Worm (Caenorhabditis elegans) whole organism, midembryonic: ENCODE results near the gene Y53G8AM.7.
A peak's percentile ranks its signal among the peaks of the same experiment; 100 is the strongest.

Experiments
- T22C8.4 ChIP-seq: fragments of 200-800 bp; sonication (Bioruptor generic); IDR thresholded peaks from 2 replicates; pipeline ENCODE4 v1.3.6; 2022; ENCODE audit warnings: missing genetic modification characterization, missing compliant biosample characterization
- cog-1 ChIP-seq: sonication (generic microtip); optimal IDR thresholded peaks from 2 replicates; lab custom pipeline; 2016; ENCODE audit warnings: missing genetic modification characterization, missing compliant biosample characterization
- flt-1 ChIP-seq: fragments of 200-800 bp; sonication (Bioruptor generic); IDR thresholded peaks from 2 replicates; pipeline ENCODE4 v1.3.6; 2022; ENCODE audit warnings: missing genetic modification characterization, missing compliant biosample characterization
- klf-2 ChIP-seq: fragments of 200-800 bp; sonication (Bioruptor generic); conservative IDR thresholded peaks from 2 replicates; pipeline ENCODE4 v1.3.6; 2022; ENCODE audit warnings: missing genetic modification reagents, missing genetic modification characterization, missing compliant biosample characterization
- med-1 ChIP-seq: sonication (generic microtip); optimal IDR thresholded peaks from 2 replicates; lab custom pipeline; 2017; ENCODE audit warnings: missing genetic modification characterization, mild to moderate bottlenecking, missing compliant biosample characterization, antibody characterized with exemption, missing genetic modification reagents; ENCODE audit not compliant: insufficient read depth
- ref-1 ChIP-seq: fragments of 200-800 bp; sonication (Bioruptor generic); conservative IDR thresholded peaks from 2 replicates; pipeline ENCODE4 v1.3.6; 2022; ENCODE audit warnings: missing genetic modification reagents, missing genetic modification characterization, missing compliant biosample characterization
- tab-1 ChIP-seq: fragments of 200-800 bp; sonication (Bioruptor generic); IDR thresholded peaks from 2 replicates; pipeline ENCODE4 v1.3.6; 2022; ENCODE audit warnings: missing genetic modification characterization, missing compliant biosample characterization
- ztf-23 ChIP-seq: fragments of 200-800 bp; sonication (Bioruptor generic); IDR thresholded peaks from 2 replicates; pipeline ENCODE4 v1.3.6; 2022; ENCODE audit warnings: missing genetic modification reagents, missing genetic modification characterization, missing compliant biosample characterization
- ztf-29 ChIP-seq: fragments of 200-800 bp; sonication (Bioruptor generic); IDR thresholded peaks from 2 replicates; pipeline ENCODE4 v1.3.6; 2022; ENCODE audit warnings: missing genetic modification reagents, missing genetic modification characterization, missing compliant biosample characterization

Gene Y53G8AM.7

ce11 chrIII:3266602-3267001, at the start of gene Y53G8AM.7:
Y53G8AM.7 (minus strand) TSS chrIII:3266702.
- TF ChIP-seq klf-2 (GFP tag; lab: Robert Waterston, UW) = no peak
- no peak for TF ChIP-seq ztf-23
- no peak for TF ChIP-seq flt-1 (GFP tag; lab: Robert Waterston, UW)
- TF ChIP-seq T22C8.4 = no peak
- TF ChIP-seq med-1 (GFP tag; lab: Kevin White, UChicago) = no peak
- TF ChIP-seq ref-1 (GFP tag; lab: Robert Waterston, UW) = no peak
- no peak for TF ChIP-seq cog-1
- no peak for TF ChIP-seq ztf-29 (GFP tag; lab: Robert Waterston, UW)

DNA sequence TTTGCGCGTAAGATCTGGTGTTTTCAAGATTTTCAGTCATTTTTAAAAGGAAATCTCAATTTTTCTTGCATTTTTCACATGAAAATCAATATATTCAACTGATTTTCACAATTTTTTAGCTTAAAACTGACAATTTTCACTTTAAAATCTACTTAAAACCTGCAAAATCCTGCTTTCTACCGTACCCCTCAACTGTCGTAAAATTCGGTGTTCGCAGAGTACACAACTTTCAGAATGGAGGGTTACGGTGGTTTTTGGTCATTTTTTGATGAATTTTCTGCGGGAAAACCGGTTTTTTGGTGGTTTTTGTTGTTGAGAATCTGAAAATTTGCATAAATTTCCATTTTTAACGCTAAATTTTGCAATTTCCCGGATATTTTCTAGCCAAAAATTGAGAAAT, 45.6 kb upstream of the Y53G8AM.7 start:
- TF ChIP-seq ref-1 (GFP tag; lab: Robert Waterston, UW) (no peak), tab-1 (GFP tag; lab: Robert Waterston, UW) (no peak), ztf-23 (no peak), ztf-29 (GFP tag; lab: Robert Waterston, UW) (no peak), flt-1 (GFP tag; lab: Robert Waterston, UW) (no peak), med-1 (GFP tag; lab: Kevin White, UChicago) (no peak), klf-2 (GFP tag; lab: Robert Waterston, UW) (no peak), T22C8.4 (no peak), cog-1 (no peak)

- TF ChIP-seq ztf-29 (GFP tag; lab: Robert Waterston, UW) (no peak), flt-1 (GFP tag; lab: Robert Waterston, UW) (no peak), ref-1 (GFP tag; lab: Robert Waterston, UW) (no peak), ztf-23 (no peak), klf-2 (GFP tag; lab: Robert Waterston, UW) (no peak), med-1 (GFP tag; lab: Kevin White, UChicago) (no peak), cog-1 (no peak), tab-1 (GFP tag; lab: Robert Waterston, UW) (no peak)
Observed at ce11 chrIII:3311607-3312006, 45.1 kb upstream of the Y53G8AM.7 start.

DNA sequence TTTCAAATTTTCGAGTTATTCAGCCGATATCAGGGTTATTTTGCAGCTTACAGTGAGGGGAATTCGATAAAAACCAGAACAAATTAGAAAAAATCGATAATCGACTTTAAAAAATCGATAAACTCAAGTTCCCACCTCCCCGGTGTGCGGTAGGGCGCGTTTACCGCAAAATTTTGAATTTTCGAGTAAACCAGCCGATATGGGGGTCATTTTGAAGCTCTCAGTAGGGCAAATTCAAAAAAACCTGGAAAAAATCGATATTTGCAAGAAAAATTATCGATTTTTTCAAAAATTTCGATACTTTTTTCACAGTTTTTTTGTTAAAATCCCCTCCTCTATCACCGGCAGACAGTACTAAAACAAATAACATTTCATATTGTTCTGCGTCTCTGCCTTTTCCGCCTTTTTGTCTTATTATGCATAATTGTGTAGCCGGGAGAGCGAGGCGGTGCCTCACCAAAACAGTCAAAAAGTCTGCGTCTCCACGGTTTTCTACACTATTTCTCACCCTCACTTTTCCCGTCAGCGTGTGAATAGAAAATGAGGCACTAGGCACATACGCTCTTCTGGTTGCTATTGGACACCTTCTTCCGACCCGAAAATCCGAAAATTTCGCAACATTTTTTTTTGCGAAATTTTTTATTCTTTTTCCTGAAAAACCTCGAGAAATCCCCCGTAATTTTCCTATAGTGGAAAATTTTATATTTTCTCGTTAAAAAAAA, 44.5 kb upstream of the Y53G8AM.7 start, which contains the start of gene ral-1:
Gene ral-1, plus strand, starts transcription at position 435 of the 722 bp plus-strand sequence.
- TF ChIP-seq T22C8.4 = peak; percentile 84
- TF ChIP-seq ztf-23 = no peak
- TF ChIP-seq klf-2 (GFP tag; lab: Robert Waterston, UW) = no peak

ce11 chrIII:3309700-3310099, 43.2 kb upstream of the Y53G8AM.7 start:
- no peak for TF ChIP-seq ztf-23
- no peak for TF ChIP-seq ztf-29 (GFP tag; lab: Robert Waterston, UW)
- TF ChIP-seq T22C8.4 = no peak

ce11 chrIII:3308940-3309339, 42.4 kb upstream of the Y53G8AM.7 start:
- TF ChIP-seq klf-2 (GFP tag; lab: Robert Waterston, UW) = no peak
- TF ChIP-seq med-1 (GFP tag; lab: Kevin White, UChicago) = no peak
- no peak for TF ChIP-seq ref-1 (GFP tag; lab: Robert Waterston, UW)
- TF ChIP-seq tab-1 (GFP tag; lab: Robert Waterston, UW) = no peak
- no peak for TF ChIP-seq flt-1 (GFP tag; lab: Robert Waterston, UW)
- no peak for TF ChIP-seq cog-1
- no peak for TF ChIP-seq T22C8.4
- no peak for TF ChIP-seq ztf-29 (GFP tag; lab: Robert Waterston, UW)
- TF ChIP-seq ztf-23 = no peak

DNA sequence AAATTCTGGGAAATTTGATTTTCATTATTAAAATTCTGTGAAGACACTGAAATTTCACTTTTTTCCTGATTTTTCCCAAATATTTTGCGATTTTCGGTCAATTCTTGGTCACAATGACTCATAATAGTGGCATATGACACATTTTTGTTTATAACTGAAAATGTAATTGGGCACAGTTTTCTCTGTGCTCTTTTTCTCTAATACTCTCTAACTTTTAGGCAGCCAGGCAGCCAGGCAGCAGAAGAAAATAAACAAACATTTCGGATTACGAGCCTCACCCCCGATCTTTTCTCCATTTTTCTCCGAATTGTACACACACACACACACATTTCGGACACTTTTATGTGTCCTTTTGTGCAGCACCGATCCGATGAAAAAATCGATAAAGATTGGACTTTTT, 40.9 kb upstream of the Y53G8AM.7 start:
- no peak for TF ChIP-seq klf-2 (GFP tag; lab: Robert Waterston, UW)

DNA sequence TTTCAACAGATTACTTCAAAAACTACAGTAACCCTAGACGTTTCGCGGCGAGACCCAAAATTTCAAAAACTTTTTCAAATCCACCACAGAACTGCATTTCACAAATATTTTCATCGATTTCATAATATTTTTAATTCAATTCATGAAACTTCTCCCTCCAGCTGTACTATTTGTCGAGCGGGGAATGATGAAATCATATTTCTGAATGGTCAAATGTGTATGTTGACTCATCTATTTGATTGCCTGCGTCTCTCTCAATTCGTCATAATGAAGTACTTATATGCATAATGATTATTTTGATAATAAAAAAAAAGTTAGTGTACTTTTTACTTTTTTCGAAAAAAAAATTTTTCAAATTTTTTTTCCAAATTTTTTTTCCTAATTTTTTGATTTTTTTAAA, 39.8 kb upstream of the Y53G8AM.7 start:
- TF ChIP-seq ref-1 (GFP tag; lab: Robert Waterston, UW) (no peak), cog-1 (no peak), T22C8.4 (no peak), ztf-23 (no peak), tab-1 (GFP tag; lab: Robert Waterston, UW) (no peak), med-1 (GFP tag; lab: Kevin White, UChicago) (no peak), klf-2 (GFP tag; lab: Robert Waterston, UW) (no peak), ztf-29 (GFP tag; lab: Robert Waterston, UW) (no peak), flt-1 (GFP tag; lab: Robert Waterston, UW) (no peak)

DNA sequence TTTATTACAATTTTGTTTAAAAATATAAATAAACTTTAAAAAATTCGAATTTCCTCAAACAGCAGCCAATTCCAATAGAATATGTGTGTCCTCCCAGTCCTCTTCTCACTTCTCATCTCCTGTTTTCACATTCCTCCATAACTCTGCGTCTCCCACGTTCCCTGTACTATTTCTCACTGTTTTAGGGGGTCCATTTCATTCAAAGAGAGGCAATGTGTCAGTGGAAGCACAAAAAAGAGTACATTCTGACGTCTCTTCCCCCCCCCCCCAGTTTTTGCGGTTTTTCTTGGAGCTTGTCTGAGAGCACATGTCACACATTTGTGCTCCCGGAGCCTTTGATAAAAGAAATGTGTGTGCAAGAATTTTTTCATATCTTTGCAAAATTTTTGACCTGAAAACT, 38.1 kb upstream of the Y53G8AM.7 start:
- no peak for TF ChIP-seq med-1 (GFP tag; lab: Kevin White, UChicago)
- TF ChIP-seq ztf-23 = no peak
- TF ChIP-seq flt-1 (GFP tag; lab: Robert Waterston, UW) = no peak
- no peak for TF ChIP-seq ref-1 (GFP tag; lab: Robert Waterston, UW)
- TF ChIP-seq tab-1 (GFP tag; lab: Robert Waterston, UW) = no peak

DNA sequence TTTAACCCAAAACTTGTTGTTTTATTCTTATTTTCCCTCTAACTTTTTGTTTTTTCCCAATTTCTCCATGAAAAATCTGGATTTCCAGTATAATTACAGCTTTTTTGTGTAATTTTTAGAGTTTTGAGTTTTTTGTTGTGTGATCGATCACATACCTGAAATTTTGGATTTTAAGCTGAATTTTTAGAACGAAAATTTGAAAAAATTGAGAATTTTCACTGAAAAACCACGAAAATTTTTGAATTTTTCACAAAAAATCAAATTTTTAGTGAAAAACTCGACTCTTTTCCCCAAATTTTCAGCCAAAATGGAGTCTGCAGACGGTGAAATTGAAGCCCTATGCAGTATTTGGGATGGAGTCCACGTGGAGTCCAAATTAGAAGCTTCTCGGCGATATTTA, 30.6 kb upstream of the Y53G8AM.7 start, which contains the start of gene Y53G8AR.5:
Gene Y53G8AR.5, plus strand, starts transcription at position 301 of the 400 bp plus-strand sequence.
- TF ChIP-seq ztf-29 (GFP tag; lab: Robert Waterston, UW) = no peak
- no peak for TF ChIP-seq T22C8.4
- TF ChIP-seq med-1 (GFP tag; lab: Kevin White, UChicago) = no peak
- no peak for TF ChIP-seq cog-1
- no peak for TF ChIP-seq klf-2 (GFP tag; lab: Robert Waterston, UW)
- no peak for TF ChIP-seq ztf-23
- no peak for TF ChIP-seq tab-1 (GFP tag; lab: Robert Waterston, UW)
- TF ChIP-seq flt-1 (GFP tag; lab: Robert Waterston, UW) = no peak
- TF ChIP-seq ref-1 (GFP tag; lab: Robert Waterston, UW) = no peak
